Worm (Caenorhabditis elegans): ENCODE results near the gene srh-71.

- TF ChIP-seq nhr-12 (tag; optimal IDR thresholded peaks at IDR 0.05) (no peak), ztf-11 (tag; optimal IDR thresholded peaks at IDR 0.05) (no peak), unc-62 (GFP tag; optimal IDR thresholded peaks at IDR 0.05) (no peak), elt-1 (tag; optimal IDR thresholded peaks at IDR 0.05) (no peak)
Measured at ce11 chrII:3108101-3108500, 15.2 kb upstream of the srh-71 start.
